Fruit fly (Drosophila melanogaster) whole organism, prepupa: ENCODE results near the gene dpr10.

Experiments used
- Blimp-1 ChIP-seq: fragments of 200-800 bp; sonication (Bioruptor generic); optimal IDR thresholded peaks from 3 replicates; lab custom pipeline; 2017; ENCODE audit warnings: missing biosample characterization, missing genetic modification characterization, mild to moderate bottlenecking, moderate library complexity, missing genetic modification reagents
- CG10631 ChIP-seq: fragments of 200-800 bp; sonication (Bioruptor generic); optimal IDR thresholded peaks from 2 replicates; lab custom pipeline; 2016; ENCODE audit warnings: missing biosample characterization, missing genetic modification characterization
- CG11902 ChIP-seq: fragments of 200-800 bp; sonication (Bioruptor generic); optimal IDR thresholded peaks from 3 replicates; lab custom pipeline; 2016; ENCODE audit warnings: missing biosample characterization, missing genetic modification characterization
- CG1621 ChIP-seq: fragments of 200-800 bp; sonication (Bioruptor generic); optimal IDR thresholded peaks from 3 replicates; lab custom pipeline; 2018; ENCODE audit warnings: missing biosample characterization, mild to moderate bottlenecking, missing genetic modification characterization
- CG3032 ChIP-seq: fragments of 200-800 bp; optimal IDR thresholded peaks from 2 replicates; lab custom pipeline; 2019; ENCODE audit warnings: missing biosample characterization, mild to moderate bottlenecking, missing genetic modification characterization, moderate library complexity
- CG31627 ChIP-seq: fragments of 200-800 bp; sonication (Bioruptor generic); optimal IDR thresholded peaks from 3 replicates; lab custom pipeline; 2016; ENCODE audit warnings: missing biosample characterization, missing genetic modification characterization
- CG32006 ChIP-seq: fragments of 200-800 bp; sonication (Bioruptor generic); optimal IDR thresholded peaks from 3 replicates; lab custom pipeline; 2017; ENCODE audit warnings: missing biosample characterization, mild to moderate bottlenecking, missing genetic modification characterization
- CG4318 ChIP-seq: fragments of 200-800 bp; sonication (Bioruptor generic); optimal IDR thresholded peaks from 3 replicates; lab custom pipeline; 2017; ENCODE audit warnings: missing biosample characterization, mild to moderate bottlenecking, missing genetic modification characterization
- CG6163 ChIP-seq: fragments of 200-800 bp; sonication (Bioruptor generic); IDR thresholded peaks from 3 replicates; pipeline ENCODE4 v1.3.6; 2022; ENCODE audit warnings: missing biosample characterization, missing genetic modification characterization
- CG6792 ChIP-seq: fragments of 200-800 bp; sonication (Bioruptor generic); optimal IDR thresholded peaks from 3 replicates; lab custom pipeline; 2016; ENCODE audit warnings: missing biosample characterization, missing genetic modification characterization
- CG6854 ChIP-seq: fragments of 200-800 bp; sonication (Bioruptor generic); optimal IDR thresholded peaks from 2 replicates; lab custom pipeline; 2017; ENCODE audit warnings: missing biosample characterization, mild to moderate bottlenecking, missing genetic modification characterization
- CG7368 ChIP-seq: fragments of 200-800 bp; sonication (Bioruptor generic); optimal IDR thresholded peaks from 3 replicates; lab custom pipeline; 2016; ENCODE audit warnings: missing biosample characterization, missing genetic modification characterization
- CG8319 ChIP-seq: fragments of 200-800 bp; sonication (Bioruptor generic); optimal IDR thresholded peaks from 3 replicates; lab custom pipeline; 2016; ENCODE audit warnings: missing biosample characterization, missing genetic modification characterization
- CG8632 ChIP-seq: fragments of 200-800 bp; sonication (Bioruptor generic); optimal IDR thresholded peaks from 3 replicates; lab custom pipeline; 2016; ENCODE audit warnings: missing biosample characterization, missing genetic modification characterization
- CG9139 ChIP-seq: fragments of 200-800 bp; sonication (Bioruptor generic); optimal IDR thresholded peaks from 3 replicates; lab custom pipeline; 2017; ENCODE audit warnings: missing biosample characterization, mild to moderate bottlenecking, missing genetic modification characterization
- Eip78C ChIP-seq: fragments of 200-800 bp; sonication (Bioruptor generic); peaks from one replicate; lab custom pipeline; 2016; ENCODE audit warnings: missing biosample characterization, missing genetic modification characterization
- Eip93F ChIP-seq: fragments of 200-800 bp; sonication (Bioruptor generic); optimal IDR thresholded peaks from 2 replicates; lab custom pipeline; 2016; ENCODE audit warnings: missing biosample characterization, mild to moderate bottlenecking, missing genetic modification characterization
- Hr4 ChIP-seq: fragments of 200-800 bp; sonication (Bioruptor generic); optimal IDR thresholded peaks from 3 replicates; lab custom pipeline; 2016; ENCODE audit warnings: missing biosample characterization, missing genetic modification characterization
- Lpt ChIP-seq: fragments of 200-800 bp; sonication (Bioruptor generic); optimal IDR thresholded peaks from 3 replicates; lab custom pipeline; 2016; ENCODE audit warnings: missing biosample characterization, missing genetic modification characterization
- Met ChIP-seq: fragments of 200-800 bp; sonication (Bioruptor generic); optimal IDR thresholded peaks from 3 replicates; lab custom pipeline; 2016; ENCODE audit warnings: missing biosample characterization, missing genetic modification characterization
- Smox ChIP-seq: fragments of 200-800 bp; sonication (Bioruptor generic); optimal IDR thresholded peaks from 3 replicates; lab custom pipeline; 2016; ENCODE audit warnings: missing biosample characterization, missing genetic modification characterization
- Sox102F ChIP-seq: fragments of 200-800 bp; sonication (Bioruptor generic); optimal IDR thresholded peaks from 2 replicates; lab custom pipeline; 2016; ENCODE audit warnings: missing biosample characterization, mild to moderate bottlenecking, missing genetic modification characterization
- Sox15 ChIP-seq: fragments of 200-800 bp; sonication (Bioruptor generic); optimal IDR thresholded peaks from 3 replicates; lab custom pipeline; 2016; ENCODE audit warnings: missing biosample characterization, missing genetic modification characterization
- achi ChIP-seq: fragments of 200-800 bp; sonication (Bioruptor generic); optimal IDR thresholded peaks from 3 replicates; lab custom pipeline; 2016; ENCODE audit warnings: missing biosample characterization, missing genetic modification characterization
- acj6 ChIP-seq: fragments of 200-800 bp; sonication (Bioruptor generic); optimal IDR thresholded peaks from 3 replicates; lab custom pipeline; 2016; ENCODE audit warnings: missing biosample characterization, missing genetic modification characterization
- dsx ChIP-seq: fragments of 200-800 bp; optimal IDR thresholded peaks from 3 replicates; lab custom pipeline; 2019; ENCODE audit warnings: missing biosample characterization, mild to moderate bottlenecking, missing genetic modification characterization, moderate library complexity; ENCODE audit not compliant: poor library complexity, severe bottlenecking
- eg ChIP-seq: fragments of 200-800 bp; sonication (Bioruptor generic); IDR thresholded peaks from 3 replicates; pipeline ENCODE4 v1.3.6; 2022; ENCODE audit warnings: missing biosample characterization, missing genetic modification characterization
- esn ChIP-seq: fragments of 200-800 bp; sonication (Bioruptor generic); optimal IDR thresholded peaks from 2 replicates; lab custom pipeline; 2016; ENCODE audit warnings: missing biosample characterization, mild to moderate bottlenecking, missing genetic modification characterization, moderate library complexity
- fd59A ChIP-seq: fragments of 200-800 bp; sonication (Bioruptor generic); optimal IDR thresholded peaks from 2 replicates; lab custom pipeline; 2017; ENCODE audit warnings: missing biosample characterization, mild to moderate bottlenecking, missing genetic modification characterization, missing genetic modification reagents
- fkh ChIP-seq: fragments of 200-800 bp; sonication (Bioruptor generic); optimal IDR thresholded peaks from 3 replicates; lab custom pipeline; 2017; ENCODE audit warnings: missing biosample characterization, mild to moderate bottlenecking, missing genetic modification characterization, moderate library complexity
- net ChIP-seq: fragments of 200-800 bp; sonication (Bioruptor generic); optimal IDR thresholded peaks from 3 replicates; lab custom pipeline; 2016; ENCODE audit warnings: missing biosample characterization, missing genetic modification characterization
- pdm3 ChIP-seq: fragments of 200-800 bp; sonication (Bioruptor generic); optimal IDR thresholded peaks from 3 replicates; lab custom pipeline; 2016; ENCODE audit warnings: missing biosample characterization, missing genetic modification characterization
- salr ChIP-seq, 2 experiments: fragments of 200-800 bp; sonication (Bioruptor generic); optimal IDR thresholded peaks; 3 replicates each; lab custom pipeline; 2016 to 2018; ENCODE audit warnings: missing biosample characterization in 2 of 2, missing genetic modification characterization in 2 of 2, mild to moderate bottlenecking in 1 of 2
- svp ChIP-seq: fragments of 200-800 bp; sonication (Bioruptor generic); peaks from one replicate; lab custom pipeline; 2016; ENCODE audit warnings: missing biosample characterization, missing genetic modification characterization
- vri ChIP-seq: fragments of 200-800 bp; sonication (Bioruptor generic); optimal IDR thresholded peaks from 3 replicates; lab custom pipeline; 2016; ENCODE audit warnings: missing biosample characterization, mild to moderate bottlenecking, missing genetic modification characterization

Gene dpr10

DNA sequence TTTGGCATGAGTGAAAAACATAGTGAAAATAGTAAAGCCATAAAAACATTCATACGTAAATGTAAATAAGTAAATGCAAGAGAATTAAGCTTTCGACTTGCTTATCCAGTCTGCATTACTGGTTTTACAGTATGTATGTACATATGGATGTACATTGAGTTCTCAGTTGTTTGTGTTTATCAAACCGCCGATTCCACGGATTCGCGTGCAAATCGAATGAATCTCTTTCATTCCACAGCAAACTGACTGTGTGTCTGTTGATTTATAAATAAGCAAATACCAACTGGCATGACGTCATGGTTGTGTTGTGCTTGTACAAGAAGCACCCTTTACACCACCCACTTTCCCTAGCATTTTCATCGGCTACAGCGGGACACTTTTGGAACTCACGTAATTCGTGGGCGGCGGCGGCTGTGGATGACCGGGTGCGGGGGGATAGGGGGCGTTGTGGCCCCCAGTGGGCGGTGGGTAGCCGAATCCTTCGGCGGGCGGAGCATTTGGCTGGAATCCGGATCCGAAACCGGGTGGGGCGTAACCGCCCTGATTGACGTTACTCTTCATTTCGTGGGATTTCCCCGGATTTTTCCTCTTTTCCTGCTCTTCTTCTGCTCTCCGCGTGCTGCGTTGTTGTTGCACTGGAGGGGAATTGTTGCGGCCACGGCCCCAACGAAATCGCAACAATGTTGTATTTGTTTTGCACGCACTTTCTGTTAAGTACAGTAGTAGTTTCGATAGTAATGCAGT, 38.7 kb upstream of the dpr10 start (continued):
- no peak for TF ChIP-seq Smox (GFP tag; lab: Kevin White, UChicago)
- no peak for TF ChIP-seq Lpt
- no peak for TF ChIP-seq CG3032 (tag; lab: Kevin White, UChicago)
- TF ChIP-seq Met (GFP tag; lab: Kevin White, UChicago): no peak
- TF ChIP-seq acj6 (GFP tag; lab: Kevin White, UChicago): no peak
- peak; percentile 2 for TF ChIP-seq net (GFP tag; lab: Kevin White, UChicago)
- TF ChIP-seq CG11902 (GFP tag; lab: Kevin White, UChicago): no peak
- TF ChIP-seq dsx (GFP tag; lab: Kevin White, UChicago): peak; percentile 77
- TF ChIP-seq CG32006 (GFP tag; lab: Kevin White, UChicago): no peak
- TF ChIP-seq Sox15 (GFP tag; lab: Kevin White, UChicago): no peak
- no peak for TF ChIP-seq fd59A (GFP tag; lab: Kevin White, UChicago)
- no peak for TF ChIP-seq CG7368 (GFP tag; lab: Kevin White, UChicago)
- TF ChIP-seq svp (GFP tag; lab: Kevin White, UChicago): peak; percentile 6
- peak; percentile 16 for TF ChIP-seq achi (GFP tag; lab: Kevin White, UChicago)
- no peak for TF ChIP-seq eg (GFP tag; lab: Robert Waterston, UW)
- TF ChIP-seq CG6792 (GFP tag; lab: Kevin White, UChicago): peak; percentile 11
- peak; percentile 55 for TF ChIP-seq Sox102F
- peak; percentile 0 for TF ChIP-seq CG8632 (GFP tag; lab: Kevin White, UChicago)
- no peak for TF ChIP-seq CG6163 (GFP tag; lab: Robert Waterston, UW)
- TF ChIP-seq Eip93F (GFP tag; lab: Kevin White, UChicago): no peak
- peak; percentile 19 for TF ChIP-seq CG10631 (GFP tag; lab: Kevin White, UChicago)
- no peak for TF ChIP-seq CG6854 (GFP tag; lab: Kevin White, UChicago)
- no peak for TF ChIP-seq CG8319 (GFP tag; lab: Kevin White, UChicago)
- TF ChIP-seq CG31627 (GFP tag; lab: Kevin White, UChicago): peak; percentile 20
- TF ChIP-seq esn: peak; percentile 18
- TF ChIP-seq pdm3 (GFP tag; lab: Kevin White, UChicago): no peak

- peak; percentile 96 for TF ChIP-seq svp (GFP tag; lab: Kevin White, UChicago)
- no peak for TF ChIP-seq salr (GFP tag; optimal IDR thresholded peaks at IDR 0.05; lab: Kevin White, UChicago)
- TF ChIP-seq vri: peak; percentile 88
- TF ChIP-seq CG9139 (GFP tag; lab: Kevin White, UChicago): no peak
- TF ChIP-seq fkh: peak; percentile 63
Measured at dm6 chr3L:10223397-10223796, 37.5 kb upstream of the dpr10 start.

DNA sequence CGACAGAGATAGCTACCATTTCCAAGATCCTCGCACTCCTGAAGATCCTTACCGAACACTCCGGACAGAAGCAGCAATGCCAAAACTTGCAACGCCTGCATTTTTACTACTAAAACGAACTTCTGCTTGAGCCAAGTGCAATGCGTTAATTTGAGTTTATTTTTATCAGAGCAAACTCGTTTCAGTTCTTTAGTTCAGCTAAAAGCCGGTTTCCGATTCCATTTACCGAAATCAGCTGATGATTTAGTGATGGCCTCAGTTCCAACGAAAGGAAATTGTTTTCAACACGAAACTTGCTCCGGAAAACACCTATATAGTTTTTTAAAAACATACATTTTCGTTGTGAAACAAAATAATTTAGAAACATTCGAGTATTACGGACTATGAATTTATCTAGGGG, 34.2 kb upstream of the dpr10 start, which contains the start of gene CG32055:
Gene CG32055 (minus strand): TSS at position 101 of the 400 bp plus-strand sequence.
- TF ChIP-seq Eip78C (GFP tag; lab: Kevin White, UChicago) (peak; percentile 14), svp (GFP tag; lab: Kevin White, UChicago) (peak; percentile 53), CG1621 (peak; percentile 6), CG6792 (GFP tag; lab: Kevin White, UChicago) (no peak)

- TF ChIP-seq CG9139 (GFP tag; lab: Kevin White, UChicago) (no peak), CG4318 (no peak), Blimp-1 (GFP tag; lab: Kevin White, UChicago) (no peak), CG1621 (no peak), Hr4 (GFP tag; lab: Kevin White, UChicago) (no peak), CG8632 (GFP tag; lab: Kevin White, UChicago) (no peak)
Measured at dm6 chr3L:10215365-10215764, 29.5 kb upstream of the dpr10 start, which contains the start of gene CG8065. CG8065 (plus strand) TSS chr3L:10215665.
